ENCODE assay signal across 3 fruit fly cellular contexts in genomic region chr3R:30272176-30272857, dm6.
TF ChIP-seq lines count a peak whose summit lies in the region.

No protein-coding gene starts in this region.

TF ChIP-seq in whole organism, embryonic, 481 proteins besides CTCF, POLR2A, EP300 and RAD21 (continued from another document):
- peak; percentile 89 for TF ChIP-seq nom (GFP tag; optimal IDR thresholded peaks at IDR 0.05; lab: Kevin White, UChicago)
- TF ChIP-seq Drgx (GFP tag; IDR thresholded peaks at IDR 0.05; lab: Robert Waterston, UW), result peak; percentile 84
- peak; percentile 6 for TF ChIP-seq CG2712 (tag; optimal IDR thresholded peaks at IDR 0.05; lab: Kevin White, UChicago)

TF ChIP-seq in whole organism, prepupa, 60 proteins besides CTCF, POLR2A, EP300 and RAD21 (continued from another document):
- TF ChIP-seq cyc (GFP tag; optimal IDR thresholded peaks at IDR 0.05; lab: Kevin White, UChicago) (peak; percentile 95), CG3032 (tag; optimal IDR thresholded peaks at IDR 0.05; lab: Kevin White, UChicago) (peak; percentile 98), Blimp-1 (GFP tag; optimal IDR thresholded peaks at IDR 0.05; lab: Kevin White, UChicago) (no peak), Eip75B (GFP tag; optimal IDR thresholded peaks at IDR 0.05; lab: Kevin White, UChicago) (peak; percentile 98), Sox15 (GFP tag; optimal IDR thresholded peaks at IDR 0.05; lab: Kevin White, UChicago) (peak; percentile 91), CG11762 (GFP tag; optimal IDR thresholded peaks at IDR 0.05; lab: Kevin White, UChicago; ENCODE audit: insufficient read depth) (peak; percentile 94), Eip93F (GFP tag; optimal IDR thresholded peaks at IDR 0.05; lab: Kevin White, UChicago) (peak; percentile 19), Gug (GFP tag; IDR thresholded peaks at IDR 0.05; lab: Robert Waterston, UW) (peak; percentile 92), CG10669 (GFP tag; optimal IDR thresholded peaks at IDR 0.05; lab: Kevin White, UChicago) (peak; percentile 98), Sox102F (GFP tag; optimal IDR thresholded peaks at IDR 0.05; lab: Kevin White, UChicago) (peak; percentile 94), CG16779 (tag; optimal IDR thresholded peaks at IDR 0.05; lab: Kevin White, UChicago) (peak; percentile 93), CG10631 (GFP tag; optimal IDR thresholded peaks at IDR 0.05; lab: Kevin White, UChicago) (peak; percentile 99), Hr38 (GFP tag; optimal IDR thresholded peaks at IDR 0.05; lab: Kevin White, UChicago) (no peak), CG6163 (GFP tag; IDR thresholded peaks at IDR 0.05; lab: Robert Waterston, UW) (peak; percentile 97), CG4318 (GFP tag; optimal IDR thresholded peaks at IDR 0.05; lab: Kevin White, UChicago) (peak; percentile 77), Ets21C (GFP tag; optimal IDR thresholded peaks at IDR 0.05; lab: Kevin White, UChicago) (peak; percentile 94), CG8632 (GFP tag; optimal IDR thresholded peaks at IDR 0.05; lab: Kevin White, UChicago) (peak; percentile 95), Eip78C (GFP tag; lab: Kevin White, UChicago) (peak; percentile 99), vri (GFP tag; optimal IDR thresholded peaks at IDR 0.05; lab: Kevin White, UChicago) (peak; percentile 97), fkh (GFP tag; optimal IDR thresholded peaks at IDR 0.05; lab: Kevin White, UChicago) (no peak), salr (GFP tag; optimal IDR thresholded peaks at IDR 0.05; lab: Kevin White, UChicago) (peak; percentile 97 to 98), Hr4 (GFP tag; optimal IDR thresholded peaks at IDR 0.05; lab: Kevin White, UChicago) (peak; percentile 82), CG3919 (GFP tag; optimal IDR thresholded peaks at IDR 0.05; lab: Kevin White, UChicago) (peak; percentile 98), esn (GFP tag; optimal IDR thresholded peaks at IDR 0.05; lab: Kevin White, UChicago) (peak; percentile 97), Hr39 (GFP tag; optimal IDR thresholded peaks at IDR 0.05; lab: Kevin White, UChicago) (peak; percentile 96), achi (GFP tag; optimal IDR thresholded peaks at IDR 0.05; lab: Kevin White, UChicago) (peak; percentile 97), dsx (GFP tag; optimal IDR thresholded peaks at IDR 0.05; lab: Kevin White, UChicago; ENCODE audit: poor library complexity, severe bottlenecking) (peak; percentile 95), eg (GFP tag; IDR thresholded peaks at IDR 0.05; lab: Robert Waterston, UW) (peak; percentile 76), Sox14 (GFP tag; optimal IDR thresholded peaks at IDR 0.05; lab: Kevin White, UChicago) (peak; percentile 98), CG6276 (GFP tag; optimal IDR thresholded peaks at IDR 0.05; lab: Kevin White, UChicago) (peak; percentile 80), svp (GFP tag; lab: Kevin White, UChicago) (peak; percentile 96), topi (GFP tag; optimal IDR thresholded peaks at IDR 0.05; lab: Kevin White, UChicago) (peak; percentile 94), Smox (GFP tag; optimal IDR thresholded peaks at IDR 0.05; lab: Kevin White, UChicago) (peak; percentile 94), lz (GFP tag; optimal IDR thresholded peaks at IDR 0.05; lab: Kevin White, UChicago) (peak; percentile 95), Met (GFP tag; optimal IDR thresholded peaks at IDR 0.05; lab: Kevin White, UChicago) (peak; percentile 96), CG1621 (tag; optimal IDR thresholded peaks at IDR 0.05; lab: Kevin White, UChicago) (peak; percentile 97), Lpt (GFP tag; optimal IDR thresholded peaks at IDR 0.05; lab: Kevin White, UChicago) (peak; percentile 95)

TF ChIP-seq in whole organism, wandering third instar larva, 38 proteins besides CTCF, POLR2A, EP300 and RAD21 (continued from another document):
- peak; percentile 97 for TF ChIP-seq Sp1 (GFP tag; optimal IDR thresholded peaks at IDR 0.05; lab: Kevin White, UChicago)
- TF ChIP-seq dmrt93B (GFP tag; optimal IDR thresholded peaks at IDR 0.05; lab: Kevin White, UChicago), result peak; percentile 92
- TF ChIP-seq Dfd (GFP tag; optimal IDR thresholded peaks at IDR 0.05; lab: Kevin White, UChicago), result no peak
- peak in 1 of 2 experiments; percentile 25 for TF ChIP-seq dl (GFP tag; optimal IDR thresholded peaks at IDR 0.05; lab: Kevin White, UChicago; ENCODE audit: insufficient read depth in 1 of 2, partially characterized antibody in 2 of 2)
- TF ChIP-seq GATAd (GFP tag; optimal IDR thresholded peaks at IDR 0.05; lab: Kevin White, UChicago), result peak; percentile 21
- TF ChIP-seq lola (GFP tag; optimal IDR thresholded peaks at IDR 0.05; lab: Kevin White, UChicago), result no peak
- TF ChIP-seq ey (GFP tag; optimal IDR thresholded peaks at IDR 0.05; lab: Kevin White, UChicago), result peak; percentile 98
TF ChIP-seq in whole organism, wandering third instar larva: peak in this region for 28.
